Worm (Caenorhabditis elegans) whole organism, L2 larva: ENCODE measurements around the gene mes-4.
A peak's percentile ranks its signal among the peaks of the same experiment; 100 is the strongest.

ENCODE experiments used
- R02D3.7 ChIP-seq: fragments of 150-350 bp; optimal IDR thresholded peaks from 2 replicates; lab custom pipeline; 2014; ENCODE audit warnings: missing biosample characterization, missing genetic modification characterization
- ama-1 ChIP-seq: fragments of 150-350 bp; optimal IDR thresholded peaks from 2 replicates; lab custom pipeline; 2018; ENCODE audit warnings: inconsistent platforms
- ceh-16 ChIP-seq: fragments of 150-350 bp; optimal IDR thresholded peaks from 2 replicates; lab custom pipeline; 2014; ENCODE audit warnings: missing biosample characterization, missing genetic modification characterization
- elt-1 ChIP-seq: fragments of 150-350 bp; optimal IDR thresholded peaks from 2 replicates; lab custom pipeline; 2014; ENCODE audit warnings: missing biosample characterization, missing genetic modification characterization
- fos-1 ChIP-seq: fragments of 150-350 bp; optimal IDR thresholded peaks from 2 replicates; lab custom pipeline; 2014; ENCODE audit warnings: missing biosample characterization, missing genetic modification characterization
- lin-13 ChIP-seq: fragments of 150-350 bp; optimal IDR thresholded peaks from 2 replicates; lab custom pipeline; 2014; ENCODE audit warnings: missing biosample characterization, missing genetic modification reagents, missing genetic modification characterization
- lin-39 ChIP-seq: fragments of 150-350 bp; optimal IDR thresholded peaks from 2 replicates; lab custom pipeline; 2014; ENCODE audit warnings: missing biosample characterization, missing genetic modification reagents, missing genetic modification characterization
- lsy-2 ChIP-seq, 2 experiments: fragments of 150-350 bp in 1 of 2; sonication (generic microtip) in 1 of 2; optimal IDR thresholded peaks; 2 replicates each; lab custom pipeline; 2014 to 2017; ENCODE audit warnings: missing biosample characterization in 2 of 2, missing genetic modification characterization in 2 of 2
- nhr-12 ChIP-seq: fragments of 150-350 bp; optimal IDR thresholded peaks from 2 replicates; lab custom pipeline; 2014; ENCODE audit warnings: missing biosample characterization, missing genetic modification characterization
- nhr-77 ChIP-seq: fragments of 150-350 bp; optimal IDR thresholded peaks from 2 replicates; lab custom pipeline; 2014; ENCODE audit warnings: missing biosample characterization, missing genetic modification characterization
- snpc-4 ChIP-seq: fragments of 150-350 bp; optimal IDR thresholded peaks from 2 replicates; lab custom pipeline; 2014; ENCODE audit warnings: missing biosample characterization, missing genetic modification characterization
- unc-39 ChIP-seq: fragments of 150-350 bp; optimal IDR thresholded peaks from 2 replicates; lab custom pipeline; 2014; ENCODE audit warnings: missing biosample characterization, missing genetic modification characterization
- unc-62 ChIP-seq: fragments of 150-350 bp; optimal IDR thresholded peaks from 2 replicates; lab custom pipeline; 2014; ENCODE audit warnings: missing biosample characterization, missing genetic modification reagents, missing genetic modification characterization
- ztf-11 ChIP-seq: sonication (generic microtip); optimal IDR thresholded peaks from 2 replicates; lab custom pipeline; 2017; ENCODE audit warnings: missing biosample characterization, missing genetic modification characterization

- TF ChIP-seq lin-13 (GFP tag; lab: Kevin White, UChicago) = no peak
- TF ChIP-seq ztf-11 (tag; lab: Kevin White, UChicago) = no peak
- TF ChIP-seq ama-1 (lab: Kevin White, UChicago) = no peak
- no peak for TF ChIP-seq lin-39
- no peak for TF ChIP-seq unc-62 (GFP tag; lab: Kevin White, UChicago)
- TF ChIP-seq ceh-16 (tag; lab: Kevin White, UChicago) = no peak
- no peak for TF ChIP-seq fos-1 (tag; lab: Kevin White, UChicago)
- no peak for TF ChIP-seq snpc-4 (tag; lab: Kevin White, UChicago)
- no peak for TF ChIP-seq R02D3.7 (tag; lab: Kevin White, UChicago)
- no peak for TF ChIP-seq nhr-77 (tag; lab: Kevin White, UChicago)
- peak in 1 of 2 experiments; percentile 13 for TF ChIP-seq lsy-2 (tag; optimal IDR thresholded peaks at IDR 0.05; lab: Kevin White, UChicago)
- no peak for TF ChIP-seq nhr-12 (tag; lab: Kevin White, UChicago)
- TF ChIP-seq elt-1 (tag; lab: Kevin White, UChicago) = no peak
- TF ChIP-seq unc-39 (tag; lab: Kevin White, UChicago) = no peak
Observed at ce11 chrV:13393333-13393803, 44.0 kb downstream of the mes-4 start.
